Fruit fly (Drosophila melanogaster): ENCODE data around the gene Mhc.

The Mhc gene

DNA sequence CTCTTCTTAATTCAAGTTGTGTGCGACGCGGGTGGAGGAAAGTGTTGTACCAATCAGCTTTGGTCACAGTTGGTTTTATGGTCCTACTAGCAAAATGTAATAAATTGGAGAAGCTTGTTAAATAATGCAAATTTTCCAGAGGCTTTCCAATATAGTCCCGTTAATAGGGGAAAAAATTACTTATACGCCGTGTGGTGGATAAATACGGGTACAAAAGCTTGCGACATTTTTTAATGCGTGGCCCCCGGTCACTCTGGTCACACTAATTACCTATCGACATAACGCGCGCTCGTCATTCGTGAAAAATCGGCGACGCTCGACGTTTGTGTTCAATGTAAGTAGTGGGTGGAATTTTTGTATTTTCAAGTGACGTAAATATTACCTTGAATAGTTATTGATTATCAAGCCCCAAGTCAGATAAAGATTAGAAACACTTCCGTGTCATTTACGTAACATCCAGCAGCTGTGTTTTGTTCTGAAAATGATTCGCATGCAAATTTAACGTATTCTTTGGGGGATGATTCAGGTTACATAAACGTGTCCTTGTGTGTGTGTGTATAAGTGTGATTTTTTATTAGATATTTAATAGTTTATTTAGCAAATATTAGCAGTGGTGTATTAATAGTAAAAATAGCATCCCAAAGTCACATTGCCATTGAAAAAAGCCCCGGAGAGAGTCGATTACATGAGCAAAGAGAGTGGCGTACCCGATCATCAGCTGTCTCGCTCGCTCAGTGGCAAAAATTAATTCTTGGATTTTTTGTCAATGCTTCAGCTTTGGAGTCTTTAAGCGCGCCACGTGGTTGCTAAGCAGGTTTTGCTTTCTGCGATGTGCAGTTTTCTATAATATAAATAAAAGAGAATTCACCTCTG lies 46.5 kb upstream of the Mhc start, which contains the start of gene Cyt-c-p (continued):
- TF ChIP-seq CG11398 (GFP tag; optimal IDR thresholded peaks at IDR 0.05) (no peak), CG17328 (GFP tag; IDR thresholded peaks at IDR 0.05) (no peak), CG30020 (tag; optimal IDR thresholded peaks at IDR 0.05) (peak; percentile 44), CG7928 (GFP tag; optimal IDR thresholded peaks at IDR 0.05) (peak; percentile 13), HLHmδ (GFP tag; optimal IDR thresholded peaks at IDR 0.05) (no peak), CG10543 (GFP tag; optimal IDR thresholded peaks at IDR 0.05) (peak; percentile 29), Myb (GFP tag; optimal IDR thresholded peaks at IDR 0.05) (peak; percentile 70), fd96Cb (tag; optimal IDR thresholded peaks at IDR 0.05) (no peak), CG18764 (GFP tag; optimal IDR thresholded peaks at IDR 0.05) (no peak), CG2202 (tag; optimal IDR thresholded peaks at IDR 0.05) (no peak), sna (GFP tag; IDR thresholded peaks at IDR 0.05; ENCODE audit: partially characterized antibody) (0 out of 2 replicates have a peak, but pooled peaks have one; percentile 41), CG17361 (GFP tag; IDR thresholded peaks at IDR 0.05) (0 out of 3 replicates have a peak, but pooled peaks have one; percentile 34), CG10274 (GFP tag; optimal IDR thresholded peaks at IDR 0.05) (no peak), gt (GFP tag; IDR thresholded peaks at IDR 0.05) (no peak), CG13775 (GFP tag; optimal IDR thresholded peaks at IDR 0.05) (peak; percentile 6), CG6683 (GFP tag; optimal IDR thresholded peaks at IDR 0.05) (no peak), ttk (GFP tag; IDR thresholded peaks at IDR 0.05) (no peak), peb (GFP tag; IDR thresholded peaks at IDR 0.05) (no peak), chif (GFP tag; optimal IDR thresholded peaks at IDR 0.05) (peak in 1 of 2 experiments; percentile 3), grn (GFP tag; optimal IDR thresholded peaks at IDR 0.05) (peak; percentile 34), Tbp (GFP tag; optimal IDR thresholded peaks at IDR 0.05) (no peak), CG17385 (GFP tag; optimal IDR thresholded peaks at IDR 0.05) (peak; percentile 16), cwo (GFP tag; optimal IDR thresholded peaks at IDR 0.05) (peak; percentile 20), en (GFP tag; optimal IDR thresholded peaks at IDR 0.05) (no peak), bcd (GFP tag; optimal IDR thresholded peaks at IDR 0.05) (peak; percentile 6), dpn (GFP tag; optimal IDR thresholded peaks at IDR 0.05) (peak; percentile 10 to 57), emc (GFP tag; optimal IDR thresholded peaks at IDR 0.05) (no peak), ara (GFP tag; IDR thresholded peaks at IDR 0.05) (no peak), CG6272 (GFP tag; IDR thresholded peaks at IDR 0.05) (no peak; the same call in 1 of the 2 replicates), cad (GFP tag; optimal IDR thresholded peaks at IDR 0.05) (peak; percentile 54), phol (tag; optimal IDR thresholded peaks at IDR 0.05) (peak; percentile 77), CG4854 (GFP tag; optimal IDR thresholded peaks at IDR 0.05) (peak; percentile 12), CG18262 (tag; optimal IDR thresholded peaks at IDR 0.05) (peak; percentile 0), shn (GFP tag; optimal IDR thresholded peaks at IDR 0.05) (peak; percentile 26), CG3726 (GFP tag; IDR thresholded peaks at IDR 0.05) (no peak), CG11093 (GFP tag; IDR thresholded peaks at IDR 0.05) (no peak), Hsf (GFP tag; optimal IDR thresholded peaks at IDR 0.05) (peak; percentile 2)

DNA sequence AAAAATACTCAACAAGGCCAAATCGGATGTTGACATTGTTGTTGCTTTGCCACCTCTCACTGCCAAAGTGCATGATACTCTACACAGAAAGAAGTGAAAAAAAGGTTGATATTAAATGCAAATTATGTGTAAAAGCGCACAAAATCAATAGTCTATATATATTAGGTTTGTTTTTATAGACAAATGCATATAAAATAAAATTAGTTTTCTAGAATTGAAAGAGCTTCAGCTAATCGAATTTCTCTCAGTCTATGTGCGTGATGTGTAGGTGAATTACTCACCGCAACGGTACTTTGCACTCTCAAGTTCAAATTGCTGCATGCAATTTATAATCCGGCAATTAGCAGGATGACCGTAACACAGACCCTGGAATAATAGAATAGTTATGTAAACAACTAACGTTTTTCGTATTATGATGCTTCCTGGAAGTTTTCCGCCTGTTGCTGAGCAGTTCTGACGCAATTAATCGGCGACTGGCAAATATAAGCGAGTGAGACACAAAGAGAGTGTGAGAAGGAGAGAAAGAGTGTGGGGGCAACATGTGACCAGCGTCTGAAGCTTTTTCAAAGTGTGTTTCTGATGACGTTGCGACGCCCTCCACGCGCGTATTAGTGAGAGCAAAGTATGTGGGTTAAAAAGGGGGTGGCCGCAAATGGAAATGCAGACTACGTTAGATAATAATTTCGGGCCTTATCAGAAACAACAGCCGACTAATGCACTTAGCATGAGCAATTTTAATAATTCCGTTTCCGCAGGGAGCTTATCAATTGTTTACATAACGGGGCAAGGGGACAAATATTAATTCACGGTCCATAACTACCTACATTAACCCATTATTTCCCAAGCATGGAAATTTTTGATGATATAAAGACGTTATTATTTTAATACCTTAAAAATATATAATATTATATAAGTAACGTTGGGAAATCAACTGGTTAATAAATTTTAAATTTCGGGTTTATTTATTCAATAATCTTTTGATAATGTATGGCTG lies 45.4 kb upstream of the Mhc start:
- peak; percentile 42 for TF ChIP-seq sima (GFP tag; optimal IDR thresholded peaks at IDR 0.05)
- TF ChIP-seq Med (GFP tag) = peak; percentile 95
- peak; percentile 31 for TF ChIP-seq crol (GFP tag; IDR thresholded peaks at IDR 0.05)
- peak; percentile 91 for TF ChIP-seq D19A (tag; optimal IDR thresholded peaks at IDR 0.05)
- peak; percentile 62 for TF ChIP-seq z (GFP tag; IDR thresholded peaks at IDR 0.05)
- TF ChIP-seq Hr3 (GFP tag; optimal IDR thresholded peaks at IDR 0.05) = peak; percentile 77
- peak; percentile 52 for TF ChIP-seq exex (tag; optimal IDR thresholded peaks at IDR 0.05)
- no peak for TF ChIP-seq h (optimal IDR thresholded peaks at IDR 0.05)
- TF ChIP-seq CG11247 (GFP tag; IDR thresholded peaks at IDR 0.05) = peak; percentile 92
- TF ChIP-seq CG14050 (GFP tag; IDR thresholded peaks at IDR 0.05) = peak; percentile 93
- TF ChIP-seq oc (tag; optimal IDR thresholded peaks at IDR 0.05) = peak; percentile 96
- peak; percentile 37 for TF ChIP-seq p53 (GFP tag; optimal IDR thresholded peaks at IDR 0.05)
- TF ChIP-seq MESR4 (GFP tag; optimal IDR thresholded peaks at IDR 0.05) = no peak

Measured in whole organism, embryonic.